Comparison of ENCODE assay signal across 3 worm cellular contexts in the genomic region with DNA sequence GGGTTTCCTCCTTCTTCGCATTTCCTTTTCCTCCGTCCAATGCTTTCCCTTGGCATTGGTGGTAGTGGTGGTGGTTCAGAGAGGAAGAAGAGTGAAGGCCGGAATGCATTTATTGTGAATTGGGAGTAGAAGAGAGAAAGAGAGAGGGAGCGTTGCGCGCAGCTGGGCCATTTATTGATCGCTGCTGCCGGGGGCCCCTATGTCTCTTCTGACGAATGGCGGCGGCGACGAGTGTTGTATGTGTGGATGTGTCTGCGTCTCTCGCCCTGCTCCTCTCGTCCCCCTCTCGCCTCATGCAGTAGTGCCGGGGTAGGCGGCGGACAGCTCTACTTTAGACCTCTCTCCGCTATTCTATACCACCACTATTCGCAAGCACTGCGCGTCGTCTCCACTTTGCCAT.
TF ChIP-seq lines count a peak whose summit lies in the region.

A gene (plus strand): TSS at position 301 of the 400 bp plus-strand sequence.

TF ChIP-seq in whole organism, L1 larva, 84 proteins besides CTCF, POLR2A, EP300 and RAD21 (continued from another document and continues in another):
- no peak for TF ChIP-seq nhr-237 (tag; optimal IDR thresholded peaks at IDR 0.05; lab: Kevin White, UChicago)
- peak; percentile 39 for TF ChIP-seq mep-1 (tag; optimal IDR thresholded peaks at IDR 0.05; lab: Kevin White, UChicago)
- no peak for TF ChIP-seq Y116A8C.19 (tag; optimal IDR thresholded peaks at IDR 0.05; lab: Kevin White, UChicago; ENCODE audit: borderline replicate concordance)
- no peak for TF ChIP-seq pag-3 (tag; optimal IDR thresholded peaks at IDR 0.05; lab: Kevin White, UChicago; ENCODE audit: borderline replicate concordance, insufficient read depth)
- TF ChIP-seq ces-1 (GFP tag; optimal IDR thresholded peaks at IDR 0.05; lab: Kevin White, UChicago), result peak; percentile 71
- peak; percentile 77 for TF ChIP-seq nhr-19 (GFP tag; conservative IDR thresholded peaks at IDR 0.05; lab: Robert Waterston, UW)
- TF ChIP-seq ama-1 (optimal IDR thresholded peaks at IDR 0.05; lab: Kevin White, UChicago), result no peak
- TF ChIP-seq skn-1 (tag; optimal IDR thresholded peaks at IDR 0.05; lab: Kevin White, UChicago), result peak; percentile 89
- TF ChIP-seq ztf-4 (tag; optimal IDR thresholded peaks at IDR 0.05; lab: Kevin White, UChicago), result peak; percentile 73
- peak; percentile 86 for TF ChIP-seq tbx-2 (tag; optimal IDR thresholded peaks at IDR 0.05; lab: Kevin White, UChicago)
- TF ChIP-seq nhr-90 (tag; optimal IDR thresholded peaks at IDR 0.05; lab: Kevin White, UChicago; ENCODE audit: poor library complexity), result peak; percentile 70
- peak; percentile 15 for TF ChIP-seq lin-13 (GFP tag; optimal IDR thresholded peaks at IDR 0.05; lab: Kevin White, UChicago)
- no peak for TF ChIP-seq unc-30 (tag; optimal IDR thresholded peaks at IDR 0.05; lab: Kevin White, UChicago)
- peak; percentile 90 for TF ChIP-seq snu-23 (GFP tag; optimal IDR thresholded peaks at IDR 0.05; lab: Kevin White, UChicago)
- no peak for TF ChIP-seq pqm-1 (tag; optimal IDR thresholded peaks at IDR 0.05; lab: Kevin White, UChicago)
- TF ChIP-seq nhr-76 (tag; optimal IDR thresholded peaks at IDR 0.05; lab: Kevin White, UChicago), result no peak
- TF ChIP-seq aha-1 (tag; optimal IDR thresholded peaks at IDR 0.05; lab: Kevin White, UChicago), result no peak
- peak; percentile 76 for TF ChIP-seq unc-130 (tag; optimal IDR thresholded peaks at IDR 0.05; lab: Kevin White, UChicago)
- no peak for TF ChIP-seq lin-15B (tag; optimal IDR thresholded peaks at IDR 0.05; lab: Kevin White, UChicago)
- peak; percentile 29 for TF ChIP-seq elt-2 (tag; optimal IDR thresholded peaks at IDR 0.05; lab: Kevin White, UChicago)
- peak; percentile 85 for TF ChIP-seq nhr-20 (tag; optimal IDR thresholded peaks at IDR 0.05; lab: Kevin White, UChicago)
- peak; percentile 76 for TF ChIP-seq mab-9 (GFP tag; IDR thresholded peaks at IDR 0.05; lab: Robert Waterston, UW)
- peak; percentile 97 for TF ChIP-seq lin-14 (GFP tag; optimal IDR thresholded peaks at IDR 0.05; lab: Kevin White, UChicago)
- no peak for TF ChIP-seq hpl-2 (GFP tag; optimal IDR thresholded peaks at IDR 0.05; lab: Kevin White, UChicago)
- no peak for TF ChIP-seq F16B12.6 (tag; optimal IDR thresholded peaks at IDR 0.05; lab: Kevin White, UChicago)
- no peak for TF ChIP-seq unc-62 (GFP tag; optimal IDR thresholded peaks at IDR 0.05; lab: Kevin White, UChicago)
- peak in 1 of 2 experiments; percentile 66 for TF ChIP-seq ztf-11 (tag; optimal IDR thresholded peaks at IDR 0.05; lab: Kevin White, UChicago)
- peak; percentile 59 to 73 for TF ChIP-seq lsy-2 (tag; optimal IDR thresholded peaks at IDR 0.05; lab: Kevin White, UChicago)
- peak; percentile 44 to 51 for TF ChIP-seq efl-1 (optimal IDR thresholded peaks at IDR 0.05; lab: Kevin White, UChicago)
- peak in 1 of 2 experiments; percentile 94 for TF ChIP-seq efl-1 (GFP tag; optimal IDR thresholded peaks at IDR 0.05 in 1 of 2; lab: Kevin White, UChicago)
- no peak for TF ChIP-seq nhr-11 (tag; optimal IDR thresholded peaks at IDR 0.05; lab: Kevin White, UChicago)
- TF ChIP-seq C16A3.4 (tag; optimal IDR thresholded peaks at IDR 0.05; lab: Kevin White, UChicago), result peak; percentile 35
- no peak for TF ChIP-seq sptf-1 (tag; optimal IDR thresholded peaks at IDR 0.05; lab: Kevin White, UChicago)
- peak; percentile 82 for TF ChIP-seq rnt-1 (tag; optimal IDR thresholded peaks at IDR 0.05; lab: Kevin White, UChicago)
- TF ChIP-seq nhr-28 (tag; optimal IDR thresholded peaks at IDR 0.05; lab: Kevin White, UChicago), result no peak
- peak; percentile 86 for TF ChIP-seq nhr-85 (tag; lab: Kevin White, UChicago)
- TF ChIP-seq irx-1 (tag; optimal IDR thresholded peaks at IDR 0.05; lab: Kevin White, UChicago), result peak; percentile 59
- peak; percentile 90 for TF ChIP-seq swsn-7 (tag; optimal IDR thresholded peaks at IDR 0.05; lab: Kevin White, UChicago)
- TF ChIP-seq fkh-8 (tag; optimal IDR thresholded peaks at IDR 0.05; lab: Kevin White, UChicago), result peak; percentile 78
- TF ChIP-seq ceh-82 (tag; optimal IDR thresholded peaks at IDR 0.05; lab: Kevin White, UChicago), result peak; percentile 79 to 87 (median 79)
- peak; percentile 30 for TF ChIP-seq snpc-4 (tag; optimal IDR thresholded peaks at IDR 0.05; lab: Kevin White, UChicago)
- TF ChIP-seq C34B4.2 (tag; optimal IDR thresholded peaks at IDR 0.05; lab: Kevin White, UChicago), result no peak

TF ChIP-seq in whole organism, L3 larva, 47 proteins besides CTCF, POLR2A, EP300 and RAD21 (continued from another document):
- TF ChIP-seq nhr-23 (tag; optimal IDR thresholded peaks at IDR 0.05; lab: Kevin White, UChicago) (peak; percentile 66), lsy-12 (tag; optimal IDR thresholded peaks at IDR 0.05; lab: Kevin White, UChicago) (peak; percentile 91), nhr-237 (tag; optimal IDR thresholded peaks at IDR 0.05; lab: Kevin White, UChicago) (no peak), fkh-10 (GFP tag; optimal IDR thresholded peaks at IDR 0.05; lab: Kevin White, UChicago) (no peak), daf-12 (tag; optimal IDR thresholded peaks at IDR 0.05; lab: Kevin White, UChicago) (no peak), unc-39 (tag; optimal IDR thresholded peaks at IDR 0.05; lab: Kevin White, UChicago) (no peak), egl-27 (tag; optimal IDR thresholded peaks at IDR 0.05; lab: Kevin White, UChicago) (peak; percentile 71), snpc-4 (tag; optimal IDR thresholded peaks at IDR 0.05; lab: Kevin White, UChicago) (peak; percentile 52), zag-1 (tag; optimal IDR thresholded peaks at IDR 0.05; lab: Kevin White, UChicago) (peak; percentile 59), nhr-28 (tag; optimal IDR thresholded peaks at IDR 0.05; lab: Kevin White, UChicago) (no peak), tbx-2 (tag; optimal IDR thresholded peaks at IDR 0.05; lab: Kevin White, UChicago) (peak; percentile 87), egl-5 (tag; optimal IDR thresholded peaks at IDR 0.05; lab: Kevin White, UChicago) (peak; percentile 58), nhr-25 (tag; optimal IDR thresholded peaks at IDR 0.05; lab: Kevin White, UChicago) (peak; percentile 62), nhr-76 (tag; optimal IDR thresholded peaks at IDR 0.05; lab: Kevin White, UChicago) (no peak), elt-1 (tag; optimal IDR thresholded peaks at IDR 0.05; lab: Kevin White, UChicago) (no peak), ceh-16 (tag; optimal IDR thresholded peaks at IDR 0.05; lab: Kevin White, UChicago) (no peak), eor-1 (tag; optimal IDR thresholded peaks at IDR 0.05; lab: Kevin White, UChicago) (no peak), nhr-11 (tag; optimal IDR thresholded peaks at IDR 0.05; lab: Kevin White, UChicago) (peak; percentile 38), elt-2 (tag; optimal IDR thresholded peaks at IDR 0.05; lab: Kevin White, UChicago) (peak; percentile 56), nhr-12 (tag; optimal IDR thresholded peaks at IDR 0.05; lab: Kevin White, UChicago) (no peak), R02D3.7 (tag; optimal IDR thresholded peaks at IDR 0.05; lab: Kevin White, UChicago) (peak; percentile 67), ceh-9 (tag; optimal IDR thresholded peaks at IDR 0.05; lab: Kevin White, UChicago) (no peak)

TF ChIP-seq in whole organism, young adult, 124 proteins besides CTCF, POLR2A, EP300 and RAD21 (continued from another document and continues in another):
- TF ChIP-seq zfh-2 (GFP tag; conservative IDR thresholded peaks at IDR 0.05; lab: Robert Waterston, UW) (peak; percentile 99), lin-54 (GFP tag; optimal IDR thresholded peaks at IDR 0.05; lab: Kevin White, UChicago) (peak; percentile 13), lsl-1 (GFP tag; optimal IDR thresholded peaks at IDR 0.05; lab: Kevin White, UChicago) (no peak), attf-5 (GFP tag; optimal IDR thresholded peaks at IDR 0.05; lab: Kevin White, UChicago) (peak; percentile 67), lag-1 (GFP tag; IDR thresholded peaks at IDR 0.05; lab: Robert Waterston, UW) (no peak), ZK185.1 (tag; optimal IDR thresholded peaks at IDR 0.05; lab: Kevin White, UChicago; ENCODE audit: poor library complexity, severe bottlenecking) (peak; percentile 59), Y95B8A.8 (GFP tag; IDR thresholded peaks at IDR 0.05; lab: Robert Waterston, UW) (no peak), zim-3 (tag; optimal IDR thresholded peaks at IDR 0.05; lab: Kevin White, UChicago) (no peak), hrde-1 (tag; optimal IDR thresholded peaks at IDR 0.05; lab: Kevin White, UChicago; ENCODE audit: borderline replicate concordance) (no peak), hsf-1 (GFP tag; IDR thresholded peaks at IDR 0.05; lab: Robert Waterston, UW) (no peak), dpl-1 (GFP tag; optimal IDR thresholded peaks at IDR 0.05; lab: Kevin White, UChicago) (no peak), ceh-40 (GFP tag; IDR thresholded peaks at IDR 0.05; lab: Robert Waterston, UW) (no peak), nfyb-1 (GFP tag; IDR thresholded peaks at IDR 0.05; lab: Robert Waterston, UW) (peak; percentile 62; the same call in 1 of the 2 replicates), xnd-1 (tag; optimal IDR thresholded peaks at IDR 0.05; lab: Kevin White, UChicago) (no peak), D2030.7 (GFP tag; IDR thresholded peaks at IDR 0.05; lab: Robert Waterston, UW) (no peak), madf-10 (tag; optimal IDR thresholded peaks at IDR 0.05; lab: Kevin White, UChicago) (peak; percentile 23), mcd-1 (GFP tag; IDR thresholded peaks at IDR 0.05; lab: Robert Waterston, UW) (peak; percentile 58), B0019.2 (GFP tag; conservative IDR thresholded peaks at IDR 0.05; lab: Robert Waterston, UW) (no peak), nhr-120 (GFP tag; IDR thresholded peaks at IDR 0.05; lab: Robert Waterston, UW) (no peak), tbp1 (GFP tag; optimal IDR thresholded peaks at IDR 0.05; lab: Kevin White, UChicago) (peak; percentile 60), rpc-1 (optimal IDR thresholded peaks at IDR 0.05; lab: Kevin White, UChicago) (no peak), rpc-1 (tag; optimal IDR thresholded peaks at IDR 0.05; lab: Kevin White, UChicago) (no peak), F22D6.2 (tag; optimal IDR thresholded peaks at IDR 0.05; lab: Kevin White, UChicago) (no peak), T26A5.8 (tag; optimal IDR thresholded peaks at IDR 0.05; lab: Kevin White, UChicago) (no peak), attf-3 (GFP tag; conservative IDR thresholded peaks at IDR 0.05; lab: Robert Waterston, UW) (no peak), die-1 (tag; optimal IDR thresholded peaks at IDR 0.05; lab: Kevin White, UChicago) (peak; percentile 61), hmg-1.2 (GFP tag; IDR thresholded peaks at IDR 0.05; lab: Robert Waterston, UW) (peak; percentile 77), atf-7 (tag; optimal IDR thresholded peaks at IDR 0.05; lab: Kevin White, UChicago) (peak; percentile 49), ztf-3 (GFP tag; optimal IDR thresholded peaks at IDR 0.05; lab: Kevin White, UChicago) (no peak), madf-8 (GFP tag; conservative IDR thresholded peaks at IDR 0.05; lab: Robert Waterston, UW) (no peak), egl-18 (GFP tag; IDR thresholded peaks at IDR 0.05; lab: Robert Waterston, UW) (no peak), nhr-179 (tag; optimal IDR thresholded peaks at IDR 0.05; lab: Kevin White, UChicago) (no peak), ceh-91 (GFP tag; IDR thresholded peaks at IDR 0.05; lab: Robert Waterston, UW) (no peak), nhr-27 (tag; optimal IDR thresholded peaks at IDR 0.05; lab: Kevin White, UChicago) (no peak), K12H6.12 (tag; optimal IDR thresholded peaks at IDR 0.05; lab: Kevin White, UChicago) (peak; percentile 81), mel-28 (tag; optimal IDR thresholded peaks at IDR 0.05; lab: Kevin White, UChicago; ENCODE audit: borderline replicate concordance) (no peak), ceh-58 (GFP tag; IDR thresholded peaks at IDR 0.05; lab: Robert Waterston, UW) (no peak), Y53G8AR.9 (GFP tag; conservative IDR thresholded peaks at IDR 0.05; lab: Robert Waterston, UW) (no peak; the same call in 1 of the 2 replicates), ekl-4 (GFP tag; IDR thresholded peaks at IDR 0.05; lab: Robert Waterston, UW) (peak; percentile 72), Y53F4B.3 (GFP tag; IDR thresholded peaks at IDR 0.05; lab: Robert Waterston, UW) (no peak), Y56A3A.18 (GFP tag; IDR thresholded peaks at IDR 0.05; lab: Robert Waterston, UW) (no peak), dox-1 (GFP tag; IDR thresholded peaks at IDR 0.05; lab: Robert Waterston, UW) (peak; percentile 81; the same call in 1 of the 2 replicates), F49E8.2 (tag; optimal IDR thresholded peaks at IDR 0.05; lab: Kevin White, UChicago; ENCODE audit: insufficient read depth) (no peak), bed-2 (GFP tag; IDR thresholded peaks at IDR 0.05; lab: Robert Waterston, UW) (no peak), mes-4 (tag; optimal IDR thresholded peaks at IDR 0.05; lab: Kevin White, UChicago) (no peak), let-526 (GFP tag; IDR thresholded peaks at IDR 0.05; lab: Robert Waterston, UW) (no peak), hlh-26 (GFP tag; conservative IDR thresholded peaks at IDR 0.05; lab: Robert Waterston, UW) (no peak), F52B5.7 (tag; optimal IDR thresholded peaks at IDR 0.05; lab: Kevin White, UChicago) (no peak), F39B2.1 (GFP tag; IDR thresholded peaks at IDR 0.05; lab: Robert Waterston, UW) (no peak), madf-6 (GFP tag; IDR thresholded peaks at IDR 0.05; lab: Robert Waterston, UW) (no peak), Y67H2A.10 (GFP tag; conservative IDR thresholded peaks at IDR 0.05; lab: Robert Waterston, UW) (no peak), cebp-2 (GFP tag; IDR thresholded peaks at IDR 0.05; lab: Robert Waterston, UW) (no peak), aptf-3 (GFP tag; IDR thresholded peaks at IDR 0.05; lab: Robert Waterston, UW) (no peak), let-607 (tag; optimal IDR thresholded peaks at IDR 0.05; lab: Kevin White, UChicago) (peak in 1 of 2 experiments; percentile 25), snpc-3.4 (tag; optimal IDR thresholded peaks at IDR 0.05; lab: Kevin White, UChicago) (no peak), ztf-18 (tag; optimal IDR thresholded peaks at IDR 0.05; lab: Kevin White, UChicago) (no peak), ceh-79 (tag; optimal IDR thresholded peaks at IDR 0.05; lab: Kevin White, UChicago) (no peak), repo-1 (tag; optimal IDR thresholded peaks at IDR 0.05; lab: Kevin White, UChicago) (peak; percentile 55), snpc-1.3 (tag; optimal IDR thresholded peaks at IDR 0.05; lab: Kevin White, UChicago; ENCODE audit: insufficient read depth) (no peak), ceh-100 (GFP tag; IDR thresholded peaks at IDR 0.05; lab: Robert Waterston, UW) (no peak), sdz-38 (tag; optimal IDR thresholded peaks at IDR 0.05; lab: Kevin White, UChicago) (no peak), lin-26 (GFP tag; IDR thresholded peaks at IDR 0.05; lab: Robert Waterston, UW) (0 out of 2 replicates have a peak, but pooled peaks have one; percentile 7), gei-17 (GFP tag; optimal IDR thresholded peaks at IDR 0.05; lab: Kevin White, UChicago) (peak; percentile 53), tlf-1 (GFP tag; optimal IDR thresholded peaks at IDR 0.05; lab: Kevin White, UChicago) (no peak), ztf-25 (GFP tag; IDR thresholded peaks at IDR 0.05; lab: Robert Waterston, UW) (no peak), ztf-22 (GFP tag; optimal IDR thresholded peaks at IDR 0.05; lab: Kevin White, UChicago) (no peak), C17E4.6 (GFP tag; IDR thresholded peaks at IDR 0.05; lab: Robert Waterston, UW) (no peak), lin-40 (tag; optimal IDR thresholded peaks at IDR 0.05; lab: Kevin White, UChicago) (peak; percentile 80), pha-4 (tag; optimal IDR thresholded peaks at IDR 0.05; lab: Kevin White, UChicago) (no peak), rec-8 (tag; optimal IDR thresholded peaks at IDR 0.05; lab: Kevin White, UChicago) (no peak), F33H1.4 (GFP tag; IDR thresholded peaks at IDR 0.05; lab: Robert Waterston, UW) (no peak), tbx-9 (tag; optimal IDR thresholded peaks at IDR 0.05; lab: Kevin White, UChicago; ENCODE audit: borderline replicate concordance) (no peak), chd-7 (tag; optimal IDR thresholded peaks at IDR 0.05; lab: Kevin White, UChicago) (peak; percentile 31), T07F8.4 (tag; optimal IDR thresholded peaks at IDR 0.05; lab: Kevin White, UChicago) (no peak)
